Fruit fly (Drosophila melanogaster): ENCODE measurements around the gene CG31465.

Gene CG31465

dm6 chr3R:21853618-21854573, 26.7 kb upstream of the CG31465 start (continued):
- TF ChIP-seq CG42726 (GFP tag; IDR thresholded peaks at IDR 0.05; ENCODE audit: partially characterized antibody) (no peak), Trl (optimal IDR thresholded peaks at IDR 0.05) (peak; percentile 95 to 98), Trl (GFP tag; optimal IDR thresholded peaks at IDR 0.05) (peak; percentile 63), scrt (GFP tag; optimal IDR thresholded peaks at IDR 0.05) (peak; percentile 19), nerfin-1 (tag; optimal IDR thresholded peaks at IDR 0.05) (no peak), crol (GFP tag; IDR thresholded peaks at IDR 0.05) (no peak), GATAe (GFP tag; conservative IDR thresholded peaks at IDR 0.05) (no peak; the same call in 1 of the 2 replicates), CG3281 (GFP tag; optimal IDR thresholded peaks at IDR 0.05) (peak; percentile 17), CG9932 (GFP tag; IDR thresholded peaks at IDR 0.05) (peak; percentile 22; the same call in 1 of the 2 replicates), Atf3 (GFP tag; optimal IDR thresholded peaks at IDR 0.05) (no peak), sna (GFP tag; IDR thresholded peaks at IDR 0.05; ENCODE audit: partially characterized antibody) (no peak), CG13296 (GFP tag; optimal IDR thresholded peaks at IDR 0.05) (peak; percentile 15), CG9876 (GFP tag; optimal IDR thresholded peaks at IDR 0.05) (no peak), CG4707 (GFP tag; optimal IDR thresholded peaks at IDR 0.05) (no peak), BtbVII (GFP tag; optimal IDR thresholded peaks at IDR 0.05) (peak; percentile 28), CG8281 (tag; optimal IDR thresholded peaks at IDR 0.05) (no peak), sima (GFP tag; optimal IDR thresholded peaks at IDR 0.05) (no peak), E2f1 (GFP tag; IDR thresholded peaks at IDR 0.05) (peak; percentile 69; the same call in 1 of the 2 replicates), ftz-f1 (GFP tag; optimal IDR thresholded peaks at IDR 0.05) (peak; percentile 96), jing (GFP tag; optimal IDR thresholded peaks at IDR 0.05) (no peak), chif (GFP tag; optimal IDR thresholded peaks at IDR 0.05) (no peak), CG9609 (GFP tag; optimal IDR thresholded peaks at IDR 0.05) (no peak), pan (optimal IDR thresholded peaks at IDR 0.05) (no peak), pan (GFP tag; optimal IDR thresholded peaks at IDR 0.05 in 1 of 2, IDR thresholded peaks at IDR 0.05 in 1 of 2) (peak in 1 of 2 experiments; percentile 23), CG1602 (GFP tag; optimal IDR thresholded peaks at IDR 0.05) (no peak), CG8089 (GFP tag; optimal IDR thresholded peaks at IDR 0.05) (no peak), emc (GFP tag; optimal IDR thresholded peaks at IDR 0.05) (no peak), fd96Cb (tag; optimal IDR thresholded peaks at IDR 0.05) (no peak), CG1233 (GFP tag; optimal IDR thresholded peaks at IDR 0.05) (no peak), nerfin-2 (GFP tag; IDR thresholded peaks at IDR 0.05; ENCODE audit: partially characterized antibody) (no peak), CG14441 (GFP tag; IDR thresholded peaks at IDR 0.05) (peak; percentile 16; the same call in 1 of the 2 replicates), CG13775 (GFP tag; optimal IDR thresholded peaks at IDR 0.05) (peak; percentile 1), CG17359 (tag; optimal IDR thresholded peaks at IDR 0.05) (peak; percentile 80), maf-S (GFP tag; optimal IDR thresholded peaks at IDR 0.05) (no peak), Xrp1 (GFP tag; IDR thresholded peaks at IDR 0.05) (peak; percentile 32; the same call in 1 of the 2 replicates), HmgD (GFP tag; optimal IDR thresholded peaks at IDR 0.05) (no peak), kah (GFP tag; optimal IDR thresholded peaks at IDR 0.05) (no peak), cad (GFP tag; optimal IDR thresholded peaks at IDR 0.05) (no peak), Gsc (GFP tag; IDR thresholded peaks at IDR 0.05) (no peak), C15 (GFP tag; IDR thresholded peaks at IDR 0.05) (no peak), dysf (GFP tag; IDR thresholded peaks at IDR 0.05) (no peak), hth (optimal IDR thresholded peaks at IDR 0.05) (no peak), Meics (GFP tag; optimal IDR thresholded peaks at IDR 0.05) (no peak), eyg (GFP tag; optimal IDR thresholded peaks at IDR 0.05) (peak; percentile 27), mirr (GFP tag; optimal IDR thresholded peaks at IDR 0.05) (peak; percentile 89), psq (GFP tag; optimal IDR thresholded peaks at IDR 0.05) (peak; percentile 70), CG13123 (GFP tag; optimal IDR thresholded peaks at IDR 0.05) (no peak), CG11723 (GFP tag; optimal IDR thresholded peaks at IDR 0.05) (no peak), Dek (tag; optimal IDR thresholded peaks at IDR 0.05) (no peak), sens-2 (GFP tag; IDR thresholded peaks at IDR 0.05) (0 out of 2 replicates have a peak, but pooled peaks have one; percentile 56)
